Worm (Caenorhabditis elegans): ENCODE results near the gene flp-5.

Gene flp-5

DNA sequence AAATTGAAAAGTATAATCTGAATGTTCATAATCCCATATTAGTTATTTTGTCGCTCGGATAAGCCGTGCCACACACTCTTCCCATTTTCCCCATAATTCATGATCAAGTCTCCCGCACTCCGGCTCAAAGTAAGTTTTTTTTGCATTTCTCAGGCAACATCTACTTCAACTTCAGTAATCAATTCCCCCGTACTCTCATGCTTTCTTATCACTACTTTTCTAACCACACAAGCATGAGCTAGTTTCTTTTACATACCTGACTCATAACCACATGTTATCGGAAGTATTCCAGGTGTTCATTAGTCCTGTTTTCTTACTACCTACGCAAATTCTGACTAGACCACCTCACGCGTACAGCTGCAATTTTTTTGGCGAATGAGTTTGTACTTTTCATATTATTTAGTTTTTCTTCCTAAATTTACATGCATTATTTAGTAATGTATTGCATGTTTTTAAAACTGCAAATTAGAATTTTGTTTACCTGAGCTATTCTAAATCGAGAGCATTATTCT lies 38.5 kb downstream of the flp-5 start:
- no peak for TF ChIP-seq tbx-11 (GFP tag; IDR thresholded peaks at IDR 0.05)
- no peak for TF ChIP-seq flt-1 (GFP tag; IDR thresholded peaks at IDR 0.05)
- no peak for TF ChIP-seq ama-1 (optimal IDR thresholded peaks at IDR 0.05)
- no peak for TF ChIP-seq F13C5.2 (tag; optimal IDR thresholded peaks at IDR 0.05)
- TF ChIP-seq aly-1 (tag; optimal IDR thresholded peaks at IDR 0.05) = no peak
- no peak for TF ChIP-seq tbx-37 (GFP tag; conservative IDR thresholded peaks at IDR 0.05)
- no peak for TF ChIP-seq hmbx-1 (tag; optimal IDR thresholded peaks at IDR 0.05)
- TF ChIP-seq ceh-36 (tag; optimal IDR thresholded peaks at IDR 0.05) = no peak
- TF ChIP-seq B0310.2 (tag; optimal IDR thresholded peaks at IDR 0.05) = no peak
- TF ChIP-seq tra-4 (tag; optimal IDR thresholded peaks at IDR 0.05) = no peak
- TF ChIP-seq sea-1 (GFP tag; conservative IDR thresholded peaks at IDR 0.05) = no peak
- TF ChIP-seq pes-1 (GFP tag; IDR thresholded peaks at IDR 0.05) = no peak
- TF ChIP-seq hnd-1 (tag; optimal IDR thresholded peaks at IDR 0.05) = no peak
- TF ChIP-seq ets-7 (tag; optimal IDR thresholded peaks at IDR 0.05) = no peak
- TF ChIP-seq hmg-4 (GFP tag; optimal IDR thresholded peaks at IDR 0.05) = no peak
- no peak for TF ChIP-seq scrt-1 (GFP tag; IDR thresholded peaks at IDR 0.05)
- no peak for TF ChIP-seq ceh-13 (GFP tag; optimal IDR thresholded peaks at IDR 0.05)

DNA sequence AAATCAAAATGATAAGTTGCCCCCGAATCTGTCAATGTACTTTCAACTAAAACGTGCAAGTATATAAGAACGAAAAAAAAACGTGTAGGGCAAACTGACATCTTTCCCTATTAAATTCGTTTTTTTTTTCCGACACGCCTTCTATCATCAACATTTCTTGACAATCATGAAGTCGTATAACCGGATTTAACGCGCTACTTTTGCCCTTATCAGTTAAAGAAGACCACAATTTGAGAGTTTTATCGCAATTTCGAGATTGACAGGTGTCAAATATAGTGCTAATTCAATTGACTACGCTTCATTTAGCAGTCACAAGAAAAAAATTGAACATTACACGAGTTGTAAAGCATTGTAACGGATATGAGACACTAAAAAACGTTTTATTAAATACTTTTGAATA lies 39.1 kb downstream of the flp-5 start:
- TF ChIP-seq hmg-4 (GFP tag; optimal IDR thresholded peaks at IDR 0.05) = no peak
- no peak for TF ChIP-seq F13C5.2 (tag; optimal IDR thresholded peaks at IDR 0.05)
- no peak for TF ChIP-seq ama-1 (optimal IDR thresholded peaks at IDR 0.05)
- TF ChIP-seq hmbx-1 (tag; optimal IDR thresholded peaks at IDR 0.05) = no peak
- no peak for TF ChIP-seq pes-1 (GFP tag; IDR thresholded peaks at IDR 0.05)
- TF ChIP-seq ceh-13 (GFP tag; optimal IDR thresholded peaks at IDR 0.05) = no peak
- TF ChIP-seq flt-1 (GFP tag; IDR thresholded peaks at IDR 0.05) = no peak
- TF ChIP-seq ets-7 (tag; optimal IDR thresholded peaks at IDR 0.05) = no peak
- no peak for TF ChIP-seq aly-1 (tag; optimal IDR thresholded peaks at IDR 0.05)
- no peak for TF ChIP-seq sea-1 (GFP tag; conservative IDR thresholded peaks at IDR 0.05)
- TF ChIP-seq tra-4 (tag; optimal IDR thresholded peaks at IDR 0.05) = no peak
- TF ChIP-seq B0310.2 (tag; optimal IDR thresholded peaks at IDR 0.05) = no peak
- no peak for TF ChIP-seq scrt-1 (GFP tag; IDR thresholded peaks at IDR 0.05)
- no peak for TF ChIP-seq tbx-37 (GFP tag; conservative IDR thresholded peaks at IDR 0.05)
- no peak for TF ChIP-seq ceh-36 (tag; optimal IDR thresholded peaks at IDR 0.05)
- no peak for TF ChIP-seq hnd-1 (tag; optimal IDR thresholded peaks at IDR 0.05)
- TF ChIP-seq tbx-11 (GFP tag; IDR thresholded peaks at IDR 0.05) = no peak

DNA sequence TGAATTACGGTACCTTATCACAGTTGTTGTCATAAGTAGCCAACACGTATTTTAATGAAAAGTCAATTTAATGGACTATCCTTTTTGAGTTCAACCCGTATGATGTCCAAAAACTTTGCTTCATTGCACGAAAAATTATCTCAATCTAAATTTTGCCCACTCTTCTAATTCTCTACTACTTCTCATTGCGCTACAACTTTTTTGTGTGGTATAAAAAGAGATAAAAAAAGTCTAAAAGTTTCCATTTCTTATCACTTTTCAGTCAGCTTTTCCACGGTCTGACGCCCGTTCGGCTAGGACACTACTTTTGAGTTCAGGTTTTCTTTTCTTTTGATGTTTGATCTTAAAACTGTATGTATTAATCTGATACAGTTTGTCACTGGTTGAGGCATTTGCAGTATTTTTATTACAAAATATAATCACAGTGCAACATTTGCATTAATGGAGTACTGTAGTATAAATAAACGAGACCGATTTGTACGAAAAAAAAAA lies 39.8 kb downstream of the flp-5 start:
- TF ChIP-seq tbx-37 (GFP tag; conservative IDR thresholded peaks at IDR 0.05) (no peak), hnd-1 (tag; optimal IDR thresholded peaks at IDR 0.05) (no peak), tbx-11 (GFP tag; IDR thresholded peaks at IDR 0.05) (no peak), hmg-4 (GFP tag; optimal IDR thresholded peaks at IDR 0.05) (no peak)

DNA sequence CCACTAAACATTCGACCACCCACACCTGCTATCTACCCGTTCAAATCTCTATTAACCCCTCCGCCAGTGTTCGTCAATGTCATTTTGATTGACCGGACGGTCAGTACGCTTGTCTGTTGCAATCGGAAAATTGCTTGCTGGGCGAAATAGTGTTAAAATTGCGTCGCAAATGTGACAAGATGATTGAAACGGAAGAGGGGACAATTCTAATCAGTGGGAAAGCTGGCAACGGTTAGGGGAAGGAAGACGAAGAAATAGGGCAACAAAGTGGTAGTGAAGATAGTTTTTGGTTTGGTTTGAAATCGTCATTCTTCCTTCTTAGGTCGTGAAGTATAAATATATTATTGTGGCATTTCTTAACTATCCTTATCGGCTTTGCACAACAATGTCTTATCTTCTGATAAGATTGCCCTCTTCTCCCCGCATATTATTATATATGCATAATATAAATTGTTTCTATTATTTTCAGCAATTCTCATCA lies 40.4 kb downstream of the flp-5 start:
- TF ChIP-seq hmg-4 (GFP tag; optimal IDR thresholded peaks at IDR 0.05) (peak; percentile 3), hnd-1 (tag; optimal IDR thresholded peaks at IDR 0.05) (no peak)

DNA sequence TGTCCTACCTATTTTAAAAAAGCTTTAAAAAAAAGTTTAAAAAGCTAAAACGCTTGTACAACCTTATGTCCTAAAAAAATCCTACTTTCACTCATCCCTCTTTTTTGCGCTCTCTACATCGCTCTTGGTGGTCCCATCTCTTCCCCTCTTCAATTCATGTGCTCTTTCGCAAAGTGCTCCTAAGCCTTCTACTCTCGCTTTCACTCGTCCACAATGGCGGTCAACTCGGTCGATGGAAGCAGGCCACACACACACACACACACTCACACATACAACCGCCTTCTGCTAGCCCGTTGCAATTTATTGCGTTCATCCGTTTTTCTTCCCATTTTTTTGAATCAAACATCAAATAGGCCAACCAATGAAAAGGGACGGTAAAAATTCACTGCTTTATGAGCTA lies 41.1 kb downstream of the flp-5 start:
- TF ChIP-seq hmg-4 (GFP tag; optimal IDR thresholded peaks at IDR 0.05) (peak; percentile 67), tbx-11 (GFP tag; IDR thresholded peaks at IDR 0.05) (no peak)

DNA sequence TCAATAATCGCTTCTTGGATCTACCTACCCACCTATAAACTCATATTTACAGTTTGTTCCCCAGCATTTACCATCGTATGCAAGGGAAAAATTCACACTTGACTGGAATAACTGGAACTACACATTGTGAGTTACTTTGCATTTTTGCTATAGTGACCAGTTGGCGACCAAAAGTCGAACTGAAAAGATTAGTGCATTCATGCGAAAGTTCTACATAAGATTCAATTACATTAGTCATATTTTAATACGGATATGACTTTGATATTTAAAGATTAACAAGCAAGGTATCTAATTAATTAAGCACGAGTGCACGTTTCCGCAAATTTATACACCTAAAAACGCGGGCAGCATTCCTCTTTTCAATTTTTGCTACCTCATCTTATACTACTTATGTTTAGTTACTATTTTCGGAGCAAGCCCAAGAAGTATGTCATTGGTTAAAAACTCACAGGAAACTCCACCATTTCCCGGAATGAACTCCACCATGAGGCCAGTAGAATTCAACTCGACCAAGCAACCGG lies 43.0 kb downstream of the flp-5 start, which contains the start of gene jmjd-3.1:
jmjd-3.1 (plus strand) TSS at position 51 of the 521 bp plus-strand sequence.
- TF ChIP-seq tra-4 (tag; optimal IDR thresholded peaks at IDR 0.05) = no peak
- no peak for TF ChIP-seq hnd-1 (tag; optimal IDR thresholded peaks at IDR 0.05)
- no peak for TF ChIP-seq pes-1 (GFP tag; IDR thresholded peaks at IDR 0.05)

- TF ChIP-seq hmg-4 (GFP tag; optimal IDR thresholded peaks at IDR 0.05) = no peak
- no peak for TF ChIP-seq flt-1 (GFP tag; IDR thresholded peaks at IDR 0.05)
- no peak for TF ChIP-seq tbx-37 (GFP tag; conservative IDR thresholded peaks at IDR 0.05)
- TF ChIP-seq tbx-11 (GFP tag; IDR thresholded peaks at IDR 0.05) = no peak
- no peak for TF ChIP-seq hnd-1 (tag; optimal IDR thresholded peaks at IDR 0.05)
- TF ChIP-seq scrt-1 (GFP tag; IDR thresholded peaks at IDR 0.05) = no peak
- TF ChIP-seq hmbx-1 (tag; optimal IDR thresholded peaks at IDR 0.05) = no peak
- no peak for TF ChIP-seq ceh-36 (tag; optimal IDR thresholded peaks at IDR 0.05)
- no peak for TF ChIP-seq ets-7 (tag; optimal IDR thresholded peaks at IDR 0.05)
- TF ChIP-seq F13C5.2 (tag; optimal IDR thresholded peaks at IDR 0.05) = no peak
- no peak for TF ChIP-seq pes-1 (GFP tag; IDR thresholded peaks at IDR 0.05)
- no peak for TF ChIP-seq tra-4 (tag; optimal IDR thresholded peaks at IDR 0.05)
- TF ChIP-seq sea-1 (GFP tag; conservative IDR thresholded peaks at IDR 0.05) = no peak
- TF ChIP-seq aly-1 (tag; optimal IDR thresholded peaks at IDR 0.05) = no peak
Observed at ce11 chrX:8580217-8580616, 52.2 kb downstream of the flp-5 start, which contains the start of gene F18E9.4. Gene F18E9.4 (plus strand): TSS chrX:8580517.

All from whole organism, early embryonic.